Worm (Caenorhabditis elegans): ENCODE measurements around the gene C29E4.9.

ce11 chrIII:7958085-7958484, 1.2 kb upstream of the C29E4.9 start, which contains the start of gene C29E4.11:
- TF ChIP-seq mbf-1 (tag; optimal IDR thresholded peaks at IDR 0.05): no peak
- no peak for TF ChIP-seq lin-13 (GFP tag; optimal IDR thresholded peaks at IDR 0.05)
- TF ChIP-seq nhr-237 (tag; optimal IDR thresholded peaks at IDR 0.05): no peak
- no peak for TF ChIP-seq aly-2 (tag; optimal IDR thresholded peaks at IDR 0.05)
- no peak for TF ChIP-seq nhr-23 (tag; optimal IDR thresholded peaks at IDR 0.05)
- no peak for TF ChIP-seq zag-1 (tag; optimal IDR thresholded peaks at IDR 0.05)
- TF ChIP-seq nhr-77 (tag; optimal IDR thresholded peaks at IDR 0.05): no peak
- no peak for TF ChIP-seq mdl-1 (tag; optimal IDR thresholded peaks at IDR 0.05)
- TF ChIP-seq nhr-25 (tag; optimal IDR thresholded peaks at IDR 0.05): no peak
- no peak for TF ChIP-seq ceh-82 (tag; optimal IDR thresholded peaks at IDR 0.05)

Measured in whole organism, L2 larva.